Worm (Caenorhabditis elegans) whole organism, midembryonic: ENCODE measurements around the gene T05B4.13.

Experiments used
- T22C8.4 ChIP-seq: fragments of 200-800 bp; sonication (Bioruptor generic); IDR thresholded peaks from 2 replicates; pipeline ENCODE4 v1.3.6; 2022; ENCODE audit warnings: missing genetic modification characterization, missing compliant biosample characterization
- flt-1 ChIP-seq: fragments of 200-800 bp; sonication (Bioruptor generic); IDR thresholded peaks from 2 replicates; pipeline ENCODE4 v1.3.6; 2022; ENCODE audit warnings: missing genetic modification characterization, missing compliant biosample characterization
- klf-2 ChIP-seq: fragments of 200-800 bp; sonication (Bioruptor generic); conservative IDR thresholded peaks from 2 replicates; pipeline ENCODE4 v1.3.6; 2022; ENCODE audit warnings: missing genetic modification reagents, missing genetic modification characterization, missing compliant biosample characterization
- med-1 ChIP-seq: sonication (generic microtip); optimal IDR thresholded peaks from 2 replicates; lab custom pipeline; 2017; ENCODE audit warnings: missing genetic modification characterization, mild to moderate bottlenecking, missing compliant biosample characterization, antibody characterized with exemption, missing genetic modification reagents; ENCODE audit not compliant: insufficient read depth
- ref-1 ChIP-seq: fragments of 200-800 bp; sonication (Bioruptor generic); conservative IDR thresholded peaks from 2 replicates; pipeline ENCODE4 v1.3.6; 2022; ENCODE audit warnings: missing genetic modification reagents, missing genetic modification characterization, missing compliant biosample characterization
- tab-1 ChIP-seq: fragments of 200-800 bp; sonication (Bioruptor generic); IDR thresholded peaks from 2 replicates; pipeline ENCODE4 v1.3.6; 2022; ENCODE audit warnings: missing genetic modification characterization, missing compliant biosample characterization

- TF ChIP-seq ref-1 (no peak), med-1 (GFP tag; lab: Kevin White, UChicago) (no peak), flt-1 (GFP tag; lab: Robert Waterston, UW) (no peak), tab-1 (no peak), klf-2 (GFP tag; lab: Robert Waterston, UW) (no peak), T22C8.4 (GFP tag; lab: Robert Waterston, UW) (no peak)
Observed at ce11 chrV:4143034-4143433, 15.7 kb upstream of the T05B4.13 start.
